Worm (Caenorhabditis elegans) whole organism, L3 larva: ENCODE results near the gene mam-2.

ENCODE experiments used
- ZK546.5 ChIP-seq: sonication (generic microtip); optimal IDR thresholded peaks from 2 replicates; lab custom pipeline; 2017; ENCODE audit warnings: missing biosample characterization, missing genetic modification characterization
- jun-1 ChIP-seq: fragments of 150-350 bp; optimal IDR thresholded peaks from 2 replicates; lab custom pipeline; 2014; ENCODE audit warnings: missing biosample characterization, missing genetic modification reagents, missing genetic modification characterization
- mdl-1 ChIP-seq: fragments of 150-350 bp; optimal IDR thresholded peaks from 2 replicates; lab custom pipeline; 2014; ENCODE audit warnings: missing biosample characterization, missing genetic modification characterization
- nhr-237 ChIP-seq: fragments of 150-350 bp; optimal IDR thresholded peaks from 2 replicates; lab custom pipeline; 2014; ENCODE audit warnings: missing biosample characterization, missing genetic modification characterization
- pqm-1 ChIP-seq: fragments of 150-350 bp; optimal IDR thresholded peaks from 2 replicates; lab custom pipeline; 2017; ENCODE audit warnings: missing biosample characterization, missing genetic modification characterization, inconsistent platforms
- zag-1 ChIP-seq: fragments of 150-350 bp; optimal IDR thresholded peaks from 2 replicates; lab custom pipeline; 2014; ENCODE audit warnings: missing biosample characterization, missing genetic modification characterization

DNA sequence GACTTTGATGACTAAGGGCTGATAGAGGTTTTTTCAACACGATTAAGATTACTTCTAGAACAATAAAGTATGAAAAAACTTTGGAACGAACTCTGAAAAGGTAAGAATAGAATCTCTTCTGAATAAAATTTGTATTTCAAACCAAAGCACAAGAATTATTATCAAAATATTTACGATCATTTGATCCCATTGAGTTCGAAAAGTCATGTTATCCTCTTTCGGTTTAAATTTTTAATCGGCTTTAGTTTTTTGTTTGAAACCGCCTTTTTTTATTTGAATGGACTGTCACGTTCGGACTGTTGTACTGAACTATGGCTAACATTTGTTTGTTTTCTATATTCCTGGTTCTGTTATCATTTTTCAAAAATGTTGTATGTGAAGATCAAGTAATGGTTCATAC is 8.6 kb upstream of the mam-2 start, which contains the start of gene C47E12.9:
- TF ChIP-seq nhr-237 (tag; lab: Kevin White, UChicago), result no peak
- TF ChIP-seq mdl-1 (tag; lab: Kevin White, UChicago), result no peak
- no peak for TF ChIP-seq zag-1 (tag; lab: Kevin White, UChicago)
- no peak for TF ChIP-seq pqm-1 (tag; lab: Kevin White, UChicago)
- TF ChIP-seq jun-1, result no peak
- no peak for TF ChIP-seq ZK546.5 (tag; lab: Kevin White, UChicago)
